Worm (Caenorhabditis elegans): ENCODE data around the gene frpr-1.
A peak's percentile ranks its signal among the peaks of the same experiment; 100 is the strongest.

Gene frpr-1

ce11 chrX:8088474-8088873 is 41.0 kb downstream of the frpr-1 start, which contains the start of gene vem-1:
Gene vem-1, minus strand, starts transcription at chrX:8088574.
- TF ChIP-seq crh-2 (tag; optimal IDR thresholded peaks at IDR 0.05) (no peak), fos-1 (tag; optimal IDR thresholded peaks at IDR 0.05) (no peak), unc-62 (GFP tag; optimal IDR thresholded peaks at IDR 0.05) (no peak), nhr-11 (tag; optimal IDR thresholded peaks at IDR 0.05) (no peak), lin-11 (tag; optimal IDR thresholded peaks at IDR 0.05) (no peak), nhr-77 (tag; optimal IDR thresholded peaks at IDR 0.05) (no peak), elt-3 (tag; optimal IDR thresholded peaks at IDR 0.05) (no peak)

ce11 chrX:8086725-8087641 is 42.5 kb downstream of the frpr-1 start:
- peak; percentile 49 for TF ChIP-seq crh-2 (tag; optimal IDR thresholded peaks at IDR 0.05)
- no peak for TF ChIP-seq lin-39 (tag; optimal IDR thresholded peaks at IDR 0.05)
- no peak for TF ChIP-seq dmd-4 (tag; optimal IDR thresholded peaks at IDR 0.05)

ce11 chrX:8086450-8086724 is 43.1 kb downstream of the frpr-1 start, which contains the start of gene dao-3:
Gene dao-3, minus strand, starts transcription at chrX:8086550.
- TF ChIP-seq sma-9 (GFP tag; optimal IDR thresholded peaks at IDR 0.05) (no peak), sma-9 (tag; optimal IDR thresholded peaks at IDR 0.05) (no peak), sma-3 (GFP tag; optimal IDR thresholded peaks at IDR 0.05) (no peak), lin-39 (tag; optimal IDR thresholded peaks at IDR 0.05) (no peak), ztf-1 (GFP tag; conservative IDR thresholded peaks at IDR 0.05) (no peak), unc-55 (GFP tag; optimal IDR thresholded peaks at IDR 0.05) (no peak), unc-39 (tag; optimal IDR thresholded peaks at IDR 0.05) (no peak), elt-1 (tag; optimal IDR thresholded peaks at IDR 0.05) (no peak), F13H6.1 (tag; optimal IDR thresholded peaks at IDR 0.05) (no peak), unc-62 (GFP tag; optimal IDR thresholded peaks at IDR 0.05) (no peak), dmd-4 (tag; optimal IDR thresholded peaks at IDR 0.05) (no peak), skn-1 (tag; optimal IDR thresholded peaks at IDR 0.05) (no peak), crh-2 (tag; optimal IDR thresholded peaks at IDR 0.05) (no peak), nhr-12 (tag; optimal IDR thresholded peaks at IDR 0.05) (no peak), peb-1 (tag; optimal IDR thresholded peaks at IDR 0.05) (no peak), R02D3.7 (tag; optimal IDR thresholded peaks at IDR 0.05) (no peak), mdl-1 (tag; optimal IDR thresholded peaks at IDR 0.05) (no peak), sem-4 (tag; optimal IDR thresholded peaks at IDR 0.05) (no peak), ztf-11 (tag; optimal IDR thresholded peaks at IDR 0.05) (no peak), zag-1 (tag; optimal IDR thresholded peaks at IDR 0.05) (no peak), ztf-4 (tag; optimal IDR thresholded peaks at IDR 0.05) (no peak)

ce11 chrX:8084669-8085068 is 44.8 kb downstream of the frpr-1 start:
- TF ChIP-seq ztf-11 (tag; optimal IDR thresholded peaks at IDR 0.05) (no peak), unc-62 (GFP tag; optimal IDR thresholded peaks at IDR 0.05) (no peak), sma-9 (GFP tag; optimal IDR thresholded peaks at IDR 0.05) (no peak), sma-9 (tag; optimal IDR thresholded peaks at IDR 0.05) (no peak), unc-39 (tag; optimal IDR thresholded peaks at IDR 0.05) (no peak), blmp-1 (tag; optimal IDR thresholded peaks at IDR 0.05; ENCODE audit: insufficient read depth) (no peak), lsy-2 (tag; optimal IDR thresholded peaks at IDR 0.05) (no peak), mbf-1 (tag; optimal IDR thresholded peaks at IDR 0.05) (no peak), nhr-11 (tag; optimal IDR thresholded peaks at IDR 0.05) (no peak), egl-27 (tag; optimal IDR thresholded peaks at IDR 0.05) (no peak), unc-55 (GFP tag; optimal IDR thresholded peaks at IDR 0.05) (no peak), R02D3.7 (tag; optimal IDR thresholded peaks at IDR 0.05) (no peak), mdl-1 (tag; optimal IDR thresholded peaks at IDR 0.05) (no peak)

- TF ChIP-seq F13H6.1 (tag; optimal IDR thresholded peaks at IDR 0.05), result peak; percentile 59
- TF ChIP-seq gmeb-1 (tag; optimal IDR thresholded peaks at IDR 0.05), result peak; percentile 65
- peak; percentile 75 for TF ChIP-seq fos-1 (tag; optimal IDR thresholded peaks at IDR 0.05)
- no peak for TF ChIP-seq ceh-82 (tag; optimal IDR thresholded peaks at IDR 0.05)
- peak; percentile 13 for TF ChIP-seq C34F6.9 (tag; optimal IDR thresholded peaks at IDR 0.05)
- peak; percentile 5 for TF ChIP-seq lin-11 (tag; optimal IDR thresholded peaks at IDR 0.05)
- peak; percentile 59 to 90 for TF ChIP-seq mdl-1 (tag; optimal IDR thresholded peaks at IDR 0.05)
- peak; percentile 90 for TF ChIP-seq nhr-25 (tag; optimal IDR thresholded peaks at IDR 0.05)
- TF ChIP-seq nhr-21 (tag; optimal IDR thresholded peaks at IDR 0.05), result peak; percentile 78
- peak; percentile 55 for TF ChIP-seq nhr-6 (tag; optimal IDR thresholded peaks at IDR 0.05)
- peak; percentile 90 for TF ChIP-seq sma-9 (GFP tag; optimal IDR thresholded peaks at IDR 0.05)
- TF ChIP-seq sma-9 (tag; optimal IDR thresholded peaks at IDR 0.05), result no peak
- TF ChIP-seq nhr-129 (tag; optimal IDR thresholded peaks at IDR 0.05), result peak; percentile 70
- TF ChIP-seq ama-1 (optimal IDR thresholded peaks at IDR 0.05), result peak; percentile 40
- TF ChIP-seq lsy-2 (tag; optimal IDR thresholded peaks at IDR 0.05), result peak in 1 of 2 experiments; percentile 37
- TF ChIP-seq nhr-77 (tag; optimal IDR thresholded peaks at IDR 0.05), result no peak
- TF ChIP-seq peb-1 (tag; optimal IDR thresholded peaks at IDR 0.05), result no peak
- peak; percentile 75 for TF ChIP-seq crh-2 (tag; optimal IDR thresholded peaks at IDR 0.05)
- peak; percentile 74 for TF ChIP-seq ceh-16 (tag; optimal IDR thresholded peaks at IDR 0.05)
- TF ChIP-seq sma-3 (GFP tag; optimal IDR thresholded peaks at IDR 0.05), result peak; percentile 92
- TF ChIP-seq blmp-1 (tag; optimal IDR thresholded peaks at IDR 0.05; ENCODE audit: insufficient read depth), result peak; percentile 78
- TF ChIP-seq Y55F3AM.14 (GFP tag; optimal IDR thresholded peaks at IDR 0.05), result peak; percentile 12
- no peak for TF ChIP-seq sem-4 (tag; optimal IDR thresholded peaks at IDR 0.05)
- TF ChIP-seq skn-1 (tag; optimal IDR thresholded peaks at IDR 0.05), result no peak
Observed at ce11 chrX:8083919-8084318, 45.5 kb downstream of the frpr-1 start, which contains the start of gene K07E3.4. Gene K07E3.4, minus strand, starts transcription at chrX:8084018.

All from whole organism, L2 larva.